Fruit fly (Drosophila melanogaster) Kc167 (cell line): ENCODE results near the gene tctn.

ENCODE experiments used
- Sin3A ChIP-seq: fragments of >200 bp; optimal IDR thresholded peaks from 2 replicates; lab custom pipeline; 2018; ENCODE audit warnings: missing external identifiers
- h ChIP-seq: fragments of >200 bp; optimal IDR thresholded peaks from 3 replicates; lab custom pipeline; 2018; ENCODE audit warnings: missing external identifiers
- insv ChIP-seq: fragments of >200 bp; optimal IDR thresholded peaks from 3 replicates; lab custom pipeline; 2018; ENCODE audit warnings: missing external identifiers
- psq ChIP-seq: fragments of >200 bp; optimal IDR thresholded peaks from 2 replicates; lab custom pipeline; 2017; ENCODE audit warnings: missing external identifiers

DNA sequence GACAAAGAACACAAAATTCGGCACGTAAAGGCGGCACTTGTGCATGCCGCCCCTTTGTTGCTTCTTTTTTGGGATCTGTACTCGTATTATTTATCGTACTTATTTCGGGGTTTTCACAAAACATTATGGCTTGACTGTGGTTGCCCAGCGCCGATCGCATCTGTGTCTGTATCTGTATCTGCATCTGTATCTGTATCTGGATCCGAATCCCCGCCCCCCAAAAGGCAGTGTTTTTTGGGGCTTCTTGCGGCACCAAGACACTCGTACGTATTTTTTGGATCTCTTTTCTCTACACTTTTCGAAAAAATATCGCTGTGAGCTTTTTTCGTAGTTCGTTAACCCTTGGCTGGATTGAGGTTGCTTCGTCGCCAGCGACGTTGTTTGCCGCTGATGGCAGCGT is 42.8 kb downstream of the tctn start:
- TF ChIP-seq psq (lab: Kevin White, UChicago) (no peak), h (no peak), Sin3A (lab: Kevin White, UChicago) (no peak), insv (lab: Kevin White, UChicago) (no peak)
